Fruit fly (Drosophila melanogaster) Kc167 (cell line): ENCODE data around the gene Hsp60B.

Source experiments
- Myc ChIP-seq: fragments of >200 bp; optimal IDR thresholded peaks from 2 replicates; lab custom pipeline; 2017; ENCODE audit warnings: missing external identifiers
- Sin3A ChIP-seq: fragments of >200 bp; optimal IDR thresholded peaks from 2 replicates; lab custom pipeline; 2018; ENCODE audit warnings: missing external identifiers
- h ChIP-seq: fragments of >200 bp; optimal IDR thresholded peaks from 3 replicates; lab custom pipeline; 2018; ENCODE audit warnings: missing external identifiers
- insv ChIP-seq: fragments of >200 bp; optimal IDR thresholded peaks from 3 replicates; lab custom pipeline; 2018; ENCODE audit warnings: missing external identifiers
- psq ChIP-seq: fragments of >200 bp; optimal IDR thresholded peaks from 2 replicates; lab custom pipeline; 2017; ENCODE audit warnings: missing external identifiers
- ttk ChIP-seq: sonication (Bioruptor generic); optimal IDR thresholded peaks from 2 replicates; lab custom pipeline; 2017; ENCODE audit warnings: missing external identifiers

Gene Hsp60B

DNA sequence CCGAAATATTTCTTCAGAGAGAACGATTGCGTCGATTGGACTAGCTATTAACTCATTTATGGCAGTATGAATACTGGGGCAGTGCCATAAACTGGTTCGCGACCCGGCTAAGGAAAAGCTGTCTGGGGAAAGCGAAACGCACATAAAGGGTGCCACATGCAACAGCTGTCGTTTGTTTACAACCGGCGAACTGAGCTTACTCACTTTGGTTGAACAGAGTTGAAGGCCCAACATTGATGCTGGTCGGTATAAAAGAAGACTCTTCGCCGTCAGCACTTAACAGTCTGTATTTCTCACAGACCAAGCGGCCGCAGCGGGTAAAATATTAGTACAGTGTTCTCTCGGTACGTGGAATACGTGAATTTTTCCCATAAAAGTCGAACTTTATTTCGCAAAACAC, 17.6 kb downstream of the Hsp60B start:
- no peak for TF ChIP-seq Sin3A (lab: Kevin White, UChicago)
- no peak for TF ChIP-seq psq (lab: Kevin White, UChicago)
- no peak for TF ChIP-seq ttk (lab: Kevin White, UChicago)
- no peak for TF ChIP-seq h (lab: Kevin White, UChicago)
- TF ChIP-seq Myc: no peak
- no peak for TF ChIP-seq insv

DNA sequence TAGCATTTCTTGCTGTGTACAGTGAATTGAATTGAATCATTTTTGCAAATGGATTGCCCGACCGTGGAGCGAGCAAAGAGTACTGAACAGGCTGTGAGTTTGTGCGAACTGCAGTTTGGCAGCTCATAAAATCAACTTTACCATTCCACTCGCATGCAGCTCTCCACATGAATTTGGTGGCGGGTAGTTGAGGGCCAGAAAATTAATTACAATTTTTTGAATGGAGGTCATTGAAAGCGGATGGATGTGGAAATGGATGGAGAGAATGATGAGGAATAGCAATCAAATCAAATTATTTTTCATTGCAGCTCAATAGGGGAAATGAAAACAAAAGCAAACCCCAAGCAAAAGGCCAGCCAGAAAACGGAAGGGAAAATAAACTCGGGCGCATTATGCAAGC, 21.5 kb downstream of the Hsp60B start, which contains the start of gene GABA-B-R3:
GABA-B-R3 (plus strand) TSS at position 301 of the 400 bp plus-strand sequence.
- TF ChIP-seq ttk (lab: Kevin White, UChicago) (no peak), psq (lab: Kevin White, UChicago) (no peak), Sin3A (lab: Kevin White, UChicago) (no peak), Myc (no peak), h (lab: Kevin White, UChicago) (no peak), insv (no peak)

DNA sequence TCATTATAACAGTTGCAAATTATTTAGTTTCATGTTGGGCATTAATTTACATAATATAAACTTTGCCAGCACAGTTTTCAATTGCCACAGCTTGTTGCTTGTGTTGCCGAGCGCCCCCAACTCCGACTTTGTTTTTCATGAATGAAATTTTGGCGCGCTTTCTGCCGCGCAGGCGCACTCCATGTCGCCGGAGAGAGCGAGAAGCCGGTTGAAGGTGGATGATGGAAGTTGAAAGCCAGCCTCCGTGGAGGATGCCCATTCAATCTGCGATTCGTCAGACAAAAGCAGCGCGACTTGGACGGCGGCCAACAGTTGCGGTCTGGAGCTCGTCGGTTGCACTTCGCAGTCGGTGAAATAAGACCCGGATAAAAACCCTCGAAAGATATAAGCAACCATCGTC, 22.1 kb downstream of the Hsp60B start:
- TF ChIP-seq ttk (lab: Kevin White, UChicago): no peak
- no peak for TF ChIP-seq psq (lab: Kevin White, UChicago)
- no peak for TF ChIP-seq insv
- TF ChIP-seq Myc: no peak
- TF ChIP-seq Sin3A (lab: Kevin White, UChicago): no peak
- TF ChIP-seq h (lab: Kevin White, UChicago): no peak

DNA sequence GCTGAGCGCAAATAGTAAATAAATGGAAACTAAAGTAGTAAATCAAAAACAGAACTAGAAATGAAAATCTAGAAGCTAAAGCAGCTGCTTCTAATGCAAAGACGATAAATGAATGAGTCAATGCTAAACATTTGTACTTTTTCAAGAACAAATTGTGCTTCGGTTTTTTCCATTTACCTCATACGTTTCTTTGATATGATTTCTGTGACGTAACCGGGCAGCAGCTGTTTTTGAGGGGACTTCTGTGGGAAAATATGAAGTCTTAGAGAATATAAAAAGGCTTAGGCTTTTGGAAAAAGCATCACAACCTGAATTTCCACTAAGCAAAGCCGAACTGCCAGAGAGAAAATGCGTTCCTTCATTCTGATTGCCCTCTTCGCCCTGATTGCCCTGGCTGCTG, 45.1 kb downstream of the Hsp60B start, which contains the start of gene CG12506:
CG12506 (plus strand) TSS at position 301 of the 400 bp plus-strand sequence.
- no peak for TF ChIP-seq Sin3A (lab: Kevin White, UChicago)
- no peak for TF ChIP-seq psq (lab: Kevin White, UChicago)
- TF ChIP-seq insv: no peak
- TF ChIP-seq Myc: no peak
- no peak for TF ChIP-seq h (lab: Kevin White, UChicago)

DNA sequence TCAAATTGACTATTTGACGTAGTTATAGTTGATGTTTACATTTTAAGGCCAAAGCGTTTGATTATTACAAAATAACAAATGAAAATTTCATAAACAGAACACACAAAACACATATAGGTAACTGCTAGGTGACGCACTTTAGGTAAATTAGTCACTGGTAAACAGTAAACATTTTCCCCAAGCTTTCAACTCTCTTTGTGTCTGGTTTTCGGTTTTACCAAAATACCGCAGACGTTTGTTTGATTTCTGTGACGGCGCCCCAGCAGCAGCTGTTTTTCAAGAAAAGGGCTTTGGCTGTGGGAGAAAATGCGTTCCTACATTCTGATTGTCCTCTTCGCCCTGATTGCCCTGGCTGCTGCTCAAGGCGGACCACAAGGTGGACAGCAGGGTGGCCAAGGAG, 48.1 kb downstream of the Hsp60B start, which contains the start of gene CG13946:
CG13946 (plus strand) TSS at position 301 of the 400 bp plus-strand sequence.
- TF ChIP-seq psq (lab: Kevin White, UChicago): no peak
- TF ChIP-seq Myc: no peak
- no peak for TF ChIP-seq h (lab: Kevin White, UChicago)
- TF ChIP-seq ttk (lab: Kevin White, UChicago): no peak
- no peak for TF ChIP-seq Sin3A (lab: Kevin White, UChicago)
- TF ChIP-seq insv: no peak

DNA sequence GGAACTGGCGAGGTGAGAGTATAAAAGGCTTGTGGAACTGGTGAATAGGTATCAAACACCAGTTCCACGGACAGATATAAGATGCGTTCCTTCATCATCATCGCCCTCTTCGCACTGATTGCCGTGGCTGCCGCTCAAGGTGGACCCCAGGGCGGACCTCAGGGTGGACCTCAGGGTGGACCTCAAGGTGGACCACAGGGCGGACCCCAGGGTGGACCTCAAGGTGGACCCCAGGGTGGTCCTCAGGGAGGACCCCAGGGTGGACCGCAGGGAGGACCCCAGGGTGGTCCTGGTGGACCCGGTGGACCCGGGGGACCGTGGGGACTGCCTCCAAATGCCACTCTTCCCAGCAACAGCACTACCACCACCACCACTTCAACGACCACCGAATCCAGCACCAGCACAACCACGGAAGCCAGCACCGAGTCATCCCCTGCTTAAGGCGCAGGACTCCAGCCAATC, 51.0 kb downstream of the Hsp60B start, which contains the start of gene CG13947:
CG13947 (plus strand) TSS at position 51 of the 462 bp plus-strand sequence.
- TF ChIP-seq h (lab: Kevin White, UChicago) (no peak), insv (no peak), Myc (no peak), Sin3A (lab: Kevin White, UChicago) (no peak), psq (lab: Kevin White, UChicago) (no peak), ttk (lab: Kevin White, UChicago) (no peak)
